Fruit fly (Drosophila melanogaster) whole organism, embryonic: ENCODE data around the gene dia.

Experiments
- BEAF-32 ChIP-seq: fragments of 200-800 bp; sonication (Bioruptor generic); optimal IDR thresholded peaks from 3 replicates; lab custom pipeline; 2017; ENCODE audit warnings: missing biosample characterization, missing genetic modification characterization, mild to moderate bottlenecking, moderate library complexity, missing genetic modification reagents
- Blimp-1 ChIP-seq: fragments of 200-800 bp; sonication (Bioruptor generic); optimal IDR thresholded peaks from 3 replicates; lab custom pipeline; 2018; ENCODE audit warnings: missing biosample characterization, missing genetic modification characterization, mild to moderate bottlenecking, moderate library complexity, missing genetic modification reagents
- CG10321 ChIP-seq: fragments of 200-800 bp; sonication (Bioruptor generic); IDR thresholded peaks from 2 replicates; pipeline ENCODE4 v1.3.6; 2022; ENCODE audit warnings: missing biosample characterization, missing genetic modification characterization
- CG10462 ChIP-seq: fragments of 200-800 bp; sonication (Bioruptor generic); optimal IDR thresholded peaks from 2 replicates; lab custom pipeline; 2016; ENCODE audit warnings: missing biosample characterization, missing genetic modification characterization
- CG14050 ChIP-seq: fragments of 200-800 bp; sonication (Bioruptor generic); IDR thresholded peaks from 3 replicates; pipeline ENCODE4 v1.3.6; 2022; ENCODE audit warnings: missing biosample characterization, missing genetic modification characterization
- CG14710 ChIP-seq: fragments of 200-800 bp; sonication (Bioruptor generic); optimal IDR thresholded peaks from 3 replicates; lab custom pipeline; 2019; ENCODE audit warnings: missing biosample characterization, mild to moderate bottlenecking, missing genetic modification characterization, moderate library complexity
- CG15011 ChIP-seq: fragments of 200-800 bp; sonication (Bioruptor generic); optimal IDR thresholded peaks from 3 replicates; lab custom pipeline; 2018; ENCODE audit warnings: missing biosample characterization, mild to moderate bottlenecking, missing genetic modification characterization
- CG1529 ChIP-seq: fragments of 200-800 bp; sonication (Bioruptor generic); optimal IDR thresholded peaks from 3 replicates; lab custom pipeline; 2018; ENCODE audit warnings: missing biosample characterization, missing genetic modification characterization
- CG16813 ChIP-seq: fragments of 200-800 bp; sonication (Bioruptor generic); IDR thresholded peaks from 3 replicates; pipeline ENCODE4 v1.3.6; 2022; ENCODE audit warnings: missing biosample characterization, missing genetic modification characterization; ENCODE audit not compliant: partially characterized antibody
- CG1792 ChIP-seq: fragments of 200-800 bp; sonication (Bioruptor generic); optimal IDR thresholded peaks from 2 replicates; lab custom pipeline; 2016; ENCODE audit warnings: missing biosample characterization, missing genetic modification characterization
- CG18619 ChIP-seq: fragments of 200-800 bp; sonication (Bioruptor generic); optimal IDR thresholded peaks from 3 replicates; lab custom pipeline; 2017; ENCODE audit warnings: missing biosample characterization, mild to moderate bottlenecking, missing genetic modification characterization
- CG31388 ChIP-seq: fragments of 200-800 bp; sonication (Bioruptor generic); optimal IDR thresholded peaks from 2 replicates; lab custom pipeline; 2016; ENCODE audit warnings: missing biosample characterization, missing genetic modification characterization
- CG31441 ChIP-seq: fragments of 200-800 bp; sonication (Bioruptor generic); IDR thresholded peaks from 2 replicates; pipeline ENCODE4 v1.3.6; 2022; ENCODE audit warnings: missing biosample characterization, missing genetic modification characterization
- CG4328 ChIP-seq: fragments of 200-800 bp; sonication (Bioruptor generic); optimal IDR thresholded peaks from 3 replicates; lab custom pipeline; 2017; ENCODE audit warnings: missing biosample characterization, missing genetic modification reagents, missing genetic modification characterization
- CG4820 ChIP-seq: fragments of 200-800 bp; sonication (Bioruptor generic); optimal IDR thresholded peaks from 3 replicates; lab custom pipeline; 2016; ENCODE audit warnings: missing biosample characterization, missing genetic modification characterization
- CG4854 ChIP-seq: fragments of 200-800 bp; sonication (Bioruptor generic); optimal IDR thresholded peaks from 2 replicates; lab custom pipeline; 2016; ENCODE audit warnings: missing biosample characterization, missing genetic modification characterization, inconsistent platforms
- CG7987 ChIP-seq: fragments of 200-800 bp; sonication (Bioruptor generic); optimal IDR thresholded peaks from 2 replicates; lab custom pipeline; 2018; ENCODE audit warnings: missing biosample characterization, mild to moderate bottlenecking, missing genetic modification characterization, moderate library complexity
- CG9932 ChIP-seq: fragments of 200-800 bp; sonication (Bioruptor generic); IDR thresholded peaks from 2 replicates; pipeline ENCODE4 v1.3.6; 2022; ENCODE audit warnings: missing biosample characterization, missing genetic modification characterization
- CkIIα-i1 ChIP-seq: fragments of 200-800 bp; sonication (Bioruptor generic); IDR thresholded peaks from 2 replicates; pipeline ENCODE4 v1.3.6; 2022; ENCODE audit warnings: missing biosample characterization, missing genetic modification characterization
- D ChIP-seq, 2 experiments: fragments of 200-800 bp in 1 of 2; fragments of >200 bp in 1 of 2; sonication (Bioruptor generic) in 1 of 2; optimal IDR thresholded peaks; 2 replicates in 1 of 2; 3 replicates in 1 of 2; lab custom pipeline; 2017; ENCODE audit warnings: mild to moderate bottlenecking in 1 of 2, missing biosample characterization in 1 of 2, missing genetic modification characterization in 1 of 2, missing genetic modification reagents in 1 of 2
- Dip2 ChIP-seq: fragments of 200-800 bp; sonication (Bioruptor generic); IDR thresholded peaks from 2 replicates; pipeline ENCODE4 v1.3.6; 2022; ENCODE audit warnings: missing biosample characterization, missing genetic modification characterization
- Elba2 ChIP-seq: fragments of 200-800 bp; sonication (Bioruptor generic); optimal IDR thresholded peaks from 3 replicates; lab custom pipeline; 2016; ENCODE audit warnings: missing biosample characterization, missing genetic modification characterization
- Gsc ChIP-seq: fragments of 200-800 bp; sonication (Bioruptor generic); IDR thresholded peaks from 2 replicates; pipeline ENCODE4 v1.3.6; 2022; ENCODE audit warnings: missing biosample characterization, missing genetic modification characterization
- HLH4C ChIP-seq: fragments of 200-800 bp; sonication (Bioruptor generic); IDR thresholded peaks from 3 replicates; pipeline ENCODE4 v1.3.6; 2022; ENCODE audit warnings: missing biosample characterization, missing genetic modification characterization; ENCODE audit not compliant: partially characterized antibody
- Hr3 ChIP-seq: fragments of 200-800 bp; sonication (Bioruptor generic); optimal IDR thresholded peaks from 3 replicates; lab custom pipeline; 2016; ENCODE audit warnings: missing biosample characterization, missing genetic modification characterization
- Meics ChIP-seq: fragments of 200-800 bp; sonication (Bioruptor generic); optimal IDR thresholded peaks from 2 replicates; lab custom pipeline; 2017; ENCODE audit warnings: missing biosample characterization, mild to moderate bottlenecking, missing genetic modification characterization
- Oli ChIP-seq: fragments of 200-800 bp; sonication (Bioruptor generic); optimal IDR thresholded peaks from 2 replicates; lab custom pipeline; 2018; ENCODE audit warnings: missing biosample characterization, mild to moderate bottlenecking, missing genetic modification characterization, moderate library complexity
- Opbp ChIP-seq: fragments of 200-800 bp; sonication (Bioruptor generic); IDR thresholded peaks from 3 replicates; pipeline ENCODE4 v1.3.6; 2022; ENCODE audit warnings: missing biosample characterization, missing genetic modification characterization; ENCODE audit not compliant: partially characterized antibody
- Sin3A ChIP-seq: fragments of >200 bp; optimal IDR thresholded peaks from 2 replicates; lab custom pipeline; 2018
- Six4 ChIP-seq: fragments of 200-800 bp; sonication (Bioruptor generic); optimal IDR thresholded peaks from 2 replicates; lab custom pipeline; 2016; ENCODE audit warnings: missing biosample characterization, missing genetic modification characterization
- Xbp1 ChIP-seq: fragments of 200-800 bp; sonication (Bioruptor generic); optimal IDR thresholded peaks from 3 replicates; lab custom pipeline; 2016; ENCODE audit warnings: missing biosample characterization, mild to moderate bottlenecking, missing genetic modification characterization
- al ChIP-seq: fragments of 200-800 bp; sonication (Bioruptor generic); IDR thresholded peaks from 2 replicates; pipeline ENCODE4 v1.3.6; 2022; ENCODE audit warnings: missing biosample characterization, missing genetic modification characterization
- ap ChIP-seq: fragments of 200-800 bp; sonication (Bioruptor generic); IDR thresholded peaks from 2 replicates; pipeline ENCODE4 v1.3.6; 2022; ENCODE audit warnings: missing biosample characterization, missing genetic modification characterization
- btn ChIP-seq: fragments of 200-800 bp; sonication (Bioruptor generic); optimal IDR thresholded peaks from 2 replicates; lab custom pipeline; 2016; ENCODE audit warnings: missing biosample characterization, missing genetic modification characterization
- cad ChIP-seq: fragments of >200 bp; optimal IDR thresholded peaks from 2 replicates; lab custom pipeline; 2017; ENCODE audit warnings: missing biosample characterization, missing genetic modification characterization
- chif ChIP-seq, 2 experiments: fragments of 200-800 bp; sonication (Bioruptor generic); optimal IDR thresholded peaks; 3 replicates each; lab custom pipeline; 2016; ENCODE audit warnings: missing biosample characterization in 2 of 2, missing genetic modification characterization in 2 of 2
- da ChIP-seq: fragments of 200-800 bp; sonication (Bioruptor generic); optimal IDR thresholded peaks from 2 replicates; lab custom pipeline; 2016; ENCODE audit warnings: missing biosample characterization, missing genetic modification characterization
- danr ChIP-seq: fragments of 200-800 bp; sonication (Bioruptor generic); IDR thresholded peaks from 2 replicates; pipeline ENCODE4 v1.3.6; 2022; ENCODE audit warnings: missing biosample characterization, missing genetic modification characterization
- gcm2 ChIP-seq: fragments of 200-800 bp; sonication (Bioruptor generic); optimal IDR thresholded peaks from 2 replicates; lab custom pipeline; 2016; ENCODE audit warnings: missing biosample characterization, missing genetic modification characterization
- gfzf ChIP-seq: fragments of 200-800 bp; sonication (Bioruptor generic); optimal IDR thresholded peaks from 2 replicates; lab custom pipeline; 2016; ENCODE audit warnings: missing biosample characterization, mild to moderate bottlenecking, missing genetic modification characterization, moderate library complexity
- lmd ChIP-seq: fragments of 200-800 bp; sonication (Bioruptor generic); IDR thresholded peaks from 2 replicates; pipeline ENCODE4 v1.3.6; 2022; ENCODE audit warnings: missing biosample characterization, missing genetic modification characterization
- pho ChIP-seq: fragments of 200-800 bp; sonication (Bioruptor generic); optimal IDR thresholded peaks from 2 replicates; lab custom pipeline; 2016; ENCODE audit warnings: missing biosample characterization, missing genetic modification characterization
- rib ChIP-seq: fragments of 200-800 bp; sonication (Bioruptor generic); IDR thresholded peaks from 2 replicates; pipeline ENCODE4 v1.3.6; 2022; ENCODE audit warnings: missing biosample characterization, missing genetic modification characterization
- row ChIP-seq: fragments of 200-800 bp; sonication (Bioruptor generic); IDR thresholded peaks from 3 replicates; pipeline ENCODE4 v1.3.6; 2022; ENCODE audit warnings: missing biosample characterization, missing genetic modification characterization
- run ChIP-seq: fragments of 200-800 bp; sonication (Bioruptor generic); optimal IDR thresholded peaks from 3 replicates; lab custom pipeline; 2018; ENCODE audit warnings: missing biosample characterization, mild to moderate bottlenecking, missing genetic modification characterization
- so ChIP-seq: fragments of 200-800 bp; sonication (Bioruptor generic); IDR thresholded peaks from 3 replicates; pipeline ENCODE4 v1.3.6; 2022; ENCODE audit warnings: missing biosample characterization, missing genetic modification characterization
- ssp ChIP-seq: fragments of 200-800 bp; sonication (Bioruptor generic); IDR thresholded peaks from 2 replicates; pipeline ENCODE4 v1.3.6; 2022; ENCODE audit warnings: missing biosample characterization, missing genetic modification characterization
- tgo ChIP-seq: fragments of 200-800 bp; sonication (Bioruptor generic); IDR thresholded peaks from 3 replicates; pipeline ENCODE4 v1.3.6; 2022; ENCODE audit warnings: missing biosample characterization, missing genetic modification characterization
- tio ChIP-seq: fragments of 200-800 bp; sonication (Bioruptor generic); optimal IDR thresholded peaks from 2 replicates; lab custom pipeline; 2017; ENCODE audit warnings: missing biosample characterization, missing genetic modification characterization, inconsistent platforms
- trh ChIP-seq: fragments of 200-800 bp; sonication (Bioruptor generic); optimal IDR thresholded peaks from 2 replicates; lab custom pipeline; 2016; ENCODE audit warnings: missing biosample characterization, missing genetic modification characterization
- vvl ChIP-seq: fragments of 200-800 bp; sonication (Bioruptor generic); IDR thresholded peaks from 2 replicates; pipeline ENCODE4 v1.3.6; 2022; ENCODE audit warnings: missing biosample characterization, missing genetic modification characterization

Gene dia

dm6 chr2L:20787271-20787791 lies 29.4 kb downstream of the dia start, which contains the start of gene Pomp (continued):
- TF ChIP-seq so (GFP tag; lab: Robert Waterston, UW) (peak; percentile 89), Sin3A (lab: Kevin White, UChicago) (no peak), CG4854 (GFP tag; lab: Kevin White, UChicago) (peak; percentile 45), CkIIα-i1 (GFP tag; lab: Robert Waterston, UW) (0 out of 2 replicates have a peak, but pooled peaks have one; percentile 41), run (tag; lab: Kevin White, UChicago) (peak; percentile 77), CG1529 (GFP tag; lab: Kevin White, UChicago) (peak; percentile 66), Elba2 (no peak), lmd (GFP tag; lab: Robert Waterston, UW) (peak; percentile 90), CG14050 (peak; percentile 84), BEAF-32 (GFP tag; lab: Kevin White, UChicago) (peak; percentile 60), pho (GFP tag; lab: Kevin White, UChicago) (peak; percentile 33), ssp (peak; percentile 77), CG31441 (GFP tag; lab: Robert Waterston, UW) (peak; percentile 93), Blimp-1 (GFP tag; lab: Kevin White, UChicago) (peak; percentile 84), da (GFP tag; lab: Kevin White, UChicago) (no peak), CG4820 (GFP tag; lab: Kevin White, UChicago) (peak; percentile 78), CG31388 (GFP tag; lab: Kevin White, UChicago) (no peak), ap (peak; percentile 54; the same call in 1 of the 2 replicates), Opbp (GFP tag; lab: Robert Waterston, UW) (peak; percentile 53; the same call in 1 of the 3 replicates), CG1792 (peak; percentile 24), gfzf (GFP tag; lab: Kevin White, UChicago) (peak; percentile 47), CG18619 (GFP tag; lab: Kevin White, UChicago) (peak; percentile 78), chif (GFP tag; optimal IDR thresholded peaks at IDR 0.05; lab: Kevin White, UChicago) (peak; percentile 39 to 61), danr (peak; percentile 77; the same call in 1 of the 2 replicates), CG16813 (peak; percentile 66), CG9932 (GFP tag; lab: Robert Waterston, UW) (peak; percentile 85), Hr3 (GFP tag; lab: Kevin White, UChicago) (peak; percentile 99), vvl (GFP tag; lab: Robert Waterston, UW) (peak; percentile 95), Gsc (GFP tag; lab: Robert Waterston, UW) (peak; percentile 69), Oli (tag; lab: Kevin White, UChicago) (peak; percentile 83), CG10462 (GFP tag; lab: Kevin White, UChicago) (peak; percentile 79), al (GFP tag; lab: Robert Waterston, UW) (peak; percentile 78), Meics (GFP tag; lab: Kevin White, UChicago) (peak; percentile 90), gcm2 (GFP tag; lab: Kevin White, UChicago) (peak; percentile 63), tio (GFP tag; lab: Kevin White, UChicago) (peak; percentile 75), HLH4C (GFP tag; lab: Robert Waterston, UW) (peak; percentile 76), row (peak; percentile 90), tgo (GFP tag; lab: Robert Waterston, UW) (peak; percentile 90), btn (no peak), Xbp1 (GFP tag; lab: Kevin White, UChicago) (peak; percentile 87), rib (GFP tag; lab: Robert Waterston, UW) (peak; percentile 86), CG4328 (peak; percentile 6), CG14710 (tag; lab: Kevin White, UChicago) (peak; percentile 84), Dip2 (GFP tag; lab: Robert Waterston, UW) (peak; percentile 37; the same call in 1 of the 2 replicates), CG15011 (GFP tag; lab: Kevin White, UChicago) (peak; percentile 80), Six4 (GFP tag; lab: Kevin White, UChicago) (peak; percentile 80), trh (peak; percentile 39), cad (GFP tag; lab: Kevin White, UChicago) (no peak), CG7987 (peak; percentile 80), D (optimal IDR thresholded peaks at IDR 0.05; lab: Kevin White, UChicago) (no peak), D (GFP tag; optimal IDR thresholded peaks at IDR 0.05; lab: Kevin White, UChicago) (peak; percentile 73), CG10321 (peak; percentile 60)
